Fruit fly (Drosophila melanogaster) whole organism: ENCODE results near the gene CG44174.

Source experiments
- CG8478 ChIP-seq: fragments of >200 bp; optimal IDR thresholded peaks from 2 replicates; lab custom pipeline; 2018; ENCODE audit warnings: inconsistent platforms
- Dll ChIP-seq: fragments of >200 bp; optimal IDR thresholded peaks from 2 replicates; lab custom pipeline; 2017
- EcR ChIP-seq, 2 experiments: fragments of >200 bp; optimal IDR thresholded peaks; 2 replicates each; lab custom pipeline; 2017; ENCODE audit warnings: missing biosample characterization in 2 of 2, missing genetic modification characterization in 2 of 2, missing genetic modification reagents in 2 of 2
- pan ChIP-seq: fragments of >200 bp; optimal IDR thresholded peaks from 2 replicates; lab custom pipeline; 2017
- psq ChIP-seq: fragments of >200 bp; optimal IDR thresholded peaks from 2 replicates; lab custom pipeline; 2017
- usp ChIP-seq: fragments of >200 bp; optimal IDR thresholded peaks from 2 replicates; lab custom pipeline; 2017; ENCODE audit warnings: missing biosample characterization, missing genetic modification characterization, mixed read lengths

DNA sequence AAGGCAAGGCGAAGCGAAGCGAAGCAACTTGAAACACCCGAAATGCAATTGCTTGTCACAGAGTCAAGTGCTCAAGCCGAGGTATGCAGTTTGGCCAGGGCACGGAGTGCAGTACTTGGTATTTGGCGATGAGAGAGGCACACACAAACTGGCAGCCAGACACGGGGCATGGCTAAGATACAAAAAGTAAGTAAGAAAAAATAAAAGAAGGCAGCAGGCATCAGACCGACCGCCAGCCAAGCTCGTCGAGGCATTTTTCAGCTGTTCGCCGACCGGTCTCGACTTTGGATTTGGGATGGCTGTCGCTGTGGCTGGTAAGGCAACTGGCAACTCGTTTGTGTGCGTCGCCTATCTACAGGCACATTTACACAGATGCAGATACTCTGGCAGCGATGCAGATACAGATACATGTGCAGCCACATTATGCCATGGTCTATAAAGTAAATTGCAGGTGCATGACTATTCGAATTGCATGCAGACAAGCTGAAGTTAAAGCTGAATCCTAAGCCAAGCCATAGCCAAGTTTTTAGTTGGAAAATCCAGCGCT is 14.9 kb upstream of the CG44174 start:
- TF ChIP-seq CG8478 (no peak), psq (lab: Kevin White, UChicago) (no peak), EcR (GFP tag; optimal IDR thresholded peaks at IDR 0.05; lab: Kevin White, UChicago) (no peak), Dll (no peak), usp (GFP tag; lab: Kevin White, UChicago) (no peak), pan (lab: Kevin White, UChicago) (no peak)
